Fruit fly (Drosophila melanogaster): Measurements from ENCODE around the gene CG12420.

dm6 chr3R:10225390-10225789 is 2.9 kb downstream of the CG12420 start, which contains the start of gene CG42795:
- TF ChIP-seq h (optimal IDR thresholded peaks at IDR 0.05), result no peak
- no peak for TF ChIP-seq Myc (optimal IDR thresholded peaks at IDR 0.05)
